Fruit fly (Drosophila melanogaster) whole organism, embryonic: ENCODE data around the gene mtTFB2.

ENCODE experiments used
- Atf3 ChIP-seq: fragments of 200-800 bp; sonication (Bioruptor generic); optimal IDR thresholded peaks from 3 replicates; lab custom pipeline; 2016; ENCODE audit warnings: missing biosample characterization, missing genetic modification characterization
- Awh ChIP-seq: fragments of 200-800 bp; sonication (Bioruptor generic); IDR thresholded peaks from 2 replicates; pipeline ENCODE4, ENCODE4 v1.3.6; 2022; ENCODE audit warnings: missing biosample characterization, missing genetic modification characterization
- Bgb ChIP-seq: fragments of 200-800 bp; sonication (Bioruptor generic); IDR thresholded peaks from 2 replicates; pipeline ENCODE4 v1.3.6; 2022; ENCODE audit warnings: missing biosample characterization, missing genetic modification characterization; ENCODE audit not compliant: partially characterized antibody
- CG12659 ChIP-seq: fragments of 200-800 bp; sonication (Bioruptor generic); optimal IDR thresholded peaks from 3 replicates; lab custom pipeline; 2017; ENCODE audit warnings: mild to moderate bottlenecking, missing biosample characterization, missing genetic modification reagents, missing genetic modification characterization
- CG15696 ChIP-seq: fragments of 200-800 bp; sonication (Bioruptor generic); optimal IDR thresholded peaks from 2 replicates; lab custom pipeline; 2019; ENCODE audit warnings: missing biosample characterization, mild to moderate bottlenecking, missing genetic modification characterization, moderate library complexity
- CG1603 ChIP-seq: fragments of 200-800 bp; sonication (Bioruptor generic); optimal IDR thresholded peaks from 2 replicates; lab custom pipeline; 2019; ENCODE audit warnings: missing biosample characterization, mild to moderate bottlenecking, missing genetic modification characterization, moderate library complexity
- CG17829 ChIP-seq: fragments of 200-800 bp; optimal IDR thresholded peaks from 2 replicates; lab custom pipeline; 2019; ENCODE audit warnings: missing biosample characterization, mild to moderate bottlenecking, missing genetic modification characterization, moderate library complexity
- CG18011 ChIP-seq: fragments of 200-800 bp; sonication (Bioruptor generic); optimal IDR thresholded peaks from 2 replicates; lab custom pipeline; 2017; ENCODE audit warnings: missing biosample characterization, missing genetic modification characterization, mild to moderate bottlenecking, moderate library complexity, missing genotype
- CG18476 ChIP-seq: fragments of 200-800 bp; sonication (Bioruptor generic); optimal IDR thresholded peaks from 2 replicates; lab custom pipeline; 2016; ENCODE audit warnings: missing biosample characterization, mild to moderate bottlenecking, missing genetic modification characterization
- CG18599 ChIP-seq: fragments of 200-800 bp; sonication (Bioruptor generic); optimal IDR thresholded peaks from 3 replicates; lab custom pipeline; 2017; ENCODE audit warnings: missing biosample characterization, missing genetic modification characterization, mild to moderate bottlenecking, moderate library complexity, missing genetic modification reagents
- CG18764 ChIP-seq: fragments of 200-800 bp; sonication (Bioruptor generic); optimal IDR thresholded peaks from 3 replicates; lab custom pipeline; 2016; ENCODE audit warnings: missing biosample characterization, missing genetic modification characterization
- CG2712 ChIP-seq: fragments of 200-800 bp; optimal IDR thresholded peaks from 3 replicates; lab custom pipeline; 2019; ENCODE audit warnings: missing biosample characterization, mild to moderate bottlenecking, missing genetic modification characterization, moderate library complexity
- CG31441 ChIP-seq: fragments of 200-800 bp; sonication (Bioruptor generic); IDR thresholded peaks from 2 replicates; pipeline ENCODE4 v1.3.6; 2022; ENCODE audit warnings: missing biosample characterization, missing genetic modification characterization
- CG3163 ChIP-seq: fragments of 200-800 bp; sonication (Bioruptor generic); optimal IDR thresholded peaks from 3 replicates; lab custom pipeline; 2016; ENCODE audit warnings: missing biosample characterization, missing genetic modification characterization
- CG33213 ChIP-seq: fragments of 200-800 bp; sonication (Bioruptor generic); optimal IDR thresholded peaks from 3 replicates; lab custom pipeline; 2016; ENCODE audit warnings: missing biosample characterization, missing genetic modification characterization
- CG4360 ChIP-seq: fragments of 200-800 bp; sonication (Bioruptor generic); IDR thresholded peaks from 2 replicates; pipeline ENCODE4 v1.3.6; 2022; ENCODE audit warnings: missing biosample characterization, missing genetic modification characterization
- CG4854 ChIP-seq: fragments of 200-800 bp; sonication (Bioruptor generic); optimal IDR thresholded peaks from 2 replicates; lab custom pipeline; 2016; ENCODE audit warnings: missing biosample characterization, missing genetic modification characterization, inconsistent platforms
- CG5180 ChIP-seq: fragments of 200-800 bp; sonication (Bioruptor generic); optimal IDR thresholded peaks from 3 replicates; lab custom pipeline; 2017; ENCODE audit warnings: missing biosample characterization, missing genetic modification characterization, mild to moderate bottlenecking, moderate library complexity, missing genetic modification reagents
- CG6272 ChIP-seq: fragments of 200-800 bp; sonication (Bioruptor generic); IDR thresholded peaks from 2 replicates; pipeline ENCODE4 v1.3.6; 2022; ENCODE audit warnings: missing biosample characterization, missing genetic modification characterization
- CG7839 ChIP-seq: fragments of 200-800 bp; sonication (Bioruptor generic); optimal IDR thresholded peaks from 3 replicates; lab custom pipeline; 2018; ENCODE audit warnings: missing biosample characterization, mild to moderate bottlenecking, missing genetic modification characterization, moderate library complexity
- CG8359 ChIP-seq: fragments of 200-800 bp; sonication (Bioruptor generic); optimal IDR thresholded peaks from 2 replicates; lab custom pipeline; 2017; ENCODE audit warnings: missing biosample characterization, mild to moderate bottlenecking, missing genetic modification characterization, borderline replicate concordance
- CkIIα-i1 ChIP-seq: fragments of 200-800 bp; sonication (Bioruptor generic); IDR thresholded peaks from 2 replicates; pipeline ENCODE4 v1.3.6; 2022; ENCODE audit warnings: missing biosample characterization, missing genetic modification characterization
- CoRest ChIP-seq: fragments of 200-800 bp; sonication (Bioruptor generic); optimal IDR thresholded peaks from 3 replicates; lab custom pipeline; 2018; ENCODE audit warnings: missing biosample characterization, mild to moderate bottlenecking, missing genetic modification characterization, moderate library complexity
- CrebB ChIP-seq: fragments of 200-800 bp; sonication (Bioruptor generic); optimal IDR thresholded peaks from 3 replicates; lab custom pipeline; 2018; ENCODE audit warnings: missing biosample characterization, mild to moderate bottlenecking, missing genetic modification characterization
- Dfd ChIP-seq, 2 experiments: fragments of >200 bp; optimal IDR thresholded peaks; 2 replicates each; lab custom pipeline; 2017; ENCODE audit warnings: missing biosample characterization in 2 of 2, missing genetic modification characterization in 2 of 2
- ERR ChIP-seq: fragments of 200-800 bp; sonication (Bioruptor generic); optimal IDR thresholded peaks from 2 replicates; lab custom pipeline; 2016; ENCODE audit warnings: missing biosample characterization, missing genetic modification characterization
- Hand ChIP-seq: fragments of 200-800 bp; sonication (Bioruptor generic); optimal IDR thresholded peaks from 2 replicates; lab custom pipeline; 2017; ENCODE audit warnings: mild to moderate bottlenecking, missing biosample characterization, missing genetic modification reagents, missing genetic modification characterization
- Hmx ChIP-seq: fragments of 200-800 bp; sonication (Bioruptor generic); optimal IDR thresholded peaks from 2 replicates; lab custom pipeline; 2016; ENCODE audit warnings: missing biosample characterization, missing genetic modification characterization
- Hr3 ChIP-seq: fragments of 200-800 bp; sonication (Bioruptor generic); optimal IDR thresholded peaks from 3 replicates; lab custom pipeline; 2016; ENCODE audit warnings: missing biosample characterization, missing genetic modification characterization
- Hr39 ChIP-seq: fragments of >200 bp; optimal IDR thresholded peaks from 2 replicates; lab custom pipeline; 2017
- Kr ChIP-seq: fragments of 200-800 bp; sonication (Bioruptor generic); optimal IDR thresholded peaks from 2 replicates; lab custom pipeline; 2017; ENCODE audit warnings: missing biosample characterization, mild to moderate bottlenecking, missing genetic modification characterization
- Lpt ChIP-seq: fragments of >200 bp; optimal IDR thresholded peaks from 2 replicates; lab custom pipeline; 2018; ENCODE audit warnings: missing biosample characterization, missing genetic modification characterization
- MTF-1 ChIP-seq: fragments of 200-800 bp; sonication (Bioruptor generic); optimal IDR thresholded peaks from 2 replicates; lab custom pipeline; 2018; ENCODE audit warnings: missing biosample characterization, mild to moderate bottlenecking, missing genetic modification characterization, borderline replicate concordance
- NC2β ChIP-seq: fragments of 200-800 bp; sonication (Bioruptor generic); optimal IDR thresholded peaks from 2 replicates; lab custom pipeline; 2016; ENCODE audit warnings: missing biosample characterization, missing genetic modification characterization
- amos ChIP-seq: fragments of 200-800 bp; sonication (Bioruptor generic); IDR thresholded peaks from 2 replicates; pipeline ENCODE4 v1.3.6; 2022; ENCODE audit warnings: missing biosample characterization, missing genetic modification characterization; ENCODE audit not compliant: partially characterized antibody
- az2 ChIP-seq: fragments of 200-800 bp; sonication (Bioruptor generic); optimal IDR thresholded peaks from 3 replicates; lab custom pipeline; 2016; ENCODE audit warnings: missing biosample characterization, missing genetic modification characterization
- ftz-f1 ChIP-seq: fragments of 200-800 bp; sonication (Bioruptor generic); optimal IDR thresholded peaks from 2 replicates; lab custom pipeline; 2016; ENCODE audit warnings: missing biosample characterization, missing genetic modification characterization
- gsb ChIP-seq: fragments of 200-800 bp; sonication (Bioruptor generic); IDR thresholded peaks from 2 replicates; pipeline ENCODE4 v1.3.6; 2022; ENCODE audit warnings: missing biosample characterization, missing genetic modification characterization
- her ChIP-seq: fragments of 200-800 bp; sonication (Bioruptor generic); optimal IDR thresholded peaks from 2 replicates; lab custom pipeline; 2016; ENCODE audit warnings: missing biosample characterization, missing genetic modification characterization
- klu ChIP-seq: fragments of 200-800 bp; sonication (Bioruptor generic); IDR thresholded peaks from 2 replicates; pipeline ENCODE4 v1.3.6; 2022; ENCODE audit warnings: missing biosample characterization, missing genetic modification characterization
- peb ChIP-seq: fragments of 200-800 bp; sonication (Bioruptor generic); IDR thresholded peaks from 2 replicates; pipeline ENCODE4 v1.3.6; 2022; ENCODE audit warnings: missing biosample characterization, missing genetic modification characterization
- phol ChIP-seq: fragments of 200-800 bp; sonication (Bioruptor generic); optimal IDR thresholded peaks from 3 replicates; lab custom pipeline; 2018; ENCODE audit warnings: missing biosample characterization, mild to moderate bottlenecking, missing genetic modification characterization, moderate library complexity
- row ChIP-seq: fragments of 200-800 bp; sonication (Bioruptor generic); IDR thresholded peaks from 3 replicates; pipeline ENCODE4 v1.3.6; 2022; ENCODE audit warnings: missing biosample characterization, missing genetic modification characterization
- schlank ChIP-seq: fragments of 200-800 bp; sonication (Bioruptor generic); optimal IDR thresholded peaks from 2 replicates; lab custom pipeline; 2018; ENCODE audit warnings: missing biosample characterization, mild to moderate bottlenecking, missing genetic modification characterization
- shn ChIP-seq: fragments of 200-800 bp; sonication (Bioruptor generic); optimal IDR thresholded peaks from 3 replicates; lab custom pipeline; 2016; ENCODE audit warnings: missing biosample characterization, missing genetic modification characterization
- sr ChIP-seq: fragments of 200-800 bp; sonication (Bioruptor generic); IDR thresholded peaks from 3 replicates; pipeline ENCODE4 v1.3.6; 2022; ENCODE audit warnings: missing biosample characterization, missing genetic modification characterization
- ssp ChIP-seq: fragments of 200-800 bp; sonication (Bioruptor generic); IDR thresholded peaks from 2 replicates; pipeline ENCODE4 v1.3.6; 2022; ENCODE audit warnings: missing biosample characterization, missing genetic modification characterization
- tio ChIP-seq: fragments of 200-800 bp; sonication (Bioruptor generic); optimal IDR thresholded peaks from 2 replicates; lab custom pipeline; 2017; ENCODE audit warnings: missing biosample characterization, missing genetic modification characterization, inconsistent platforms
- tx ChIP-seq: fragments of 200-800 bp; sonication (Bioruptor generic); optimal IDR thresholded peaks from 2 replicates; lab custom pipeline; 2016; ENCODE audit warnings: missing biosample characterization, missing genetic modification characterization
- vfl ChIP-seq: fragments of 200-800 bp; sonication (Bioruptor generic); optimal IDR thresholded peaks from 2 replicates; lab custom pipeline; 2016; ENCODE audit warnings: missing biosample characterization, missing genetic modification characterization
- wek ChIP-seq: fragments of 200-800 bp; sonication (Bioruptor generic); optimal IDR thresholded peaks from 3 replicates; lab custom pipeline; 2018; ENCODE audit warnings: missing biosample characterization, mild to moderate bottlenecking, missing genetic modification characterization, moderate library complexity

The mtTFB2 gene

dm6 chr3R:10093252-10094030, 48.1 kb downstream of the mtTFB2 start (continued):
- TF ChIP-seq tio (GFP tag; lab: Kevin White, UChicago) (no peak), Kr (GFP tag; lab: Kevin White, UChicago) (no peak), ssp (no peak), gsb (GFP tag; lab: Robert Waterston, UW) (no peak), shn (no peak), CG4360 (GFP tag; lab: Robert Waterston, UW) (no peak), MTF-1 (GFP tag; lab: Kevin White, UChicago) (peak; percentile 44), CG17829 (no peak), Lpt (GFP tag; lab: Kevin White, UChicago) (no peak), Atf3 (GFP tag; lab: Kevin White, UChicago) (no peak), Dfd (GFP tag; optimal IDR thresholded peaks at IDR 0.05; lab: Kevin White, UChicago) (no peak), CG6272 (no peak), CG3163 (GFP tag; lab: Kevin White, UChicago) (peak; percentile 9), CG18011 (GFP tag; lab: Kevin White, UChicago) (no peak), NC2β (GFP tag; lab: Kevin White, UChicago) (no peak), CG31441 (GFP tag; lab: Robert Waterston, UW) (peak; percentile 21; the same call in 1 of the 2 replicates), phol (tag; lab: Kevin White, UChicago) (no peak), Hmx (GFP tag; lab: Kevin White, UChicago) (no peak), Hr39 (lab: Kevin White, UChicago) (no peak), CG12659 (GFP tag; lab: Kevin White, UChicago) (no peak), CG1603 (no peak), row (GFP tag; lab: Robert Waterston, UW) (no peak), ERR (GFP tag; lab: Kevin White, UChicago) (no peak), CG4854 (no peak), CG18476 (GFP tag; lab: Kevin White, UChicago) (no peak), Hr3 (GFP tag; lab: Kevin White, UChicago) (no peak), CG5180 (GFP tag; lab: Kevin White, UChicago) (no peak), CG7839 (tag; lab: Kevin White, UChicago) (no peak), CG18599 (GFP tag; lab: Kevin White, UChicago) (no peak), az2 (GFP tag; lab: Kevin White, UChicago) (no peak), schlank (no peak), her (GFP tag; lab: Kevin White, UChicago) (peak; percentile 20), CG15696 (tag; lab: Kevin White, UChicago) (no peak), CG18764 (GFP tag; lab: Kevin White, UChicago) (no peak), sr (GFP tag; lab: Robert Waterston, UW) (no peak), klu (GFP tag; lab: Robert Waterston, UW) (no peak), peb (GFP tag; lab: Robert Waterston, UW) (no peak), wek (GFP tag; lab: Kevin White, UChicago) (no peak), CG8359 (GFP tag; lab: Kevin White, UChicago) (no peak), Bgb (no peak), Hand (GFP tag; lab: Kevin White, UChicago) (no peak), amos (GFP tag; lab: Robert Waterston, UW) (no peak; the same call in 1 of the 2 replicates), ftz-f1 (GFP tag; lab: Kevin White, UChicago) (peak; percentile 90), CG2712 (no peak), tx (GFP tag; lab: Kevin White, UChicago) (no peak), CrebB (tag; lab: Kevin White, UChicago) (no peak), Awh (GFP tag; lab: Robert Waterston, UW) (no peak), CkIIα-i1 (no peak), CG33213 (no peak), CoRest (no peak), vfl (GFP tag; lab: Kevin White, UChicago) (no peak)
